Fruit fly (Drosophila melanogaster) whole organism, embryonic: ENCODE measurements around the gene CG11470.
A peak's percentile ranks its signal among the peaks of the same experiment; 100 is the strongest.

ENCODE experiments used
- ATbp ChIP-seq: fragments of 200-800 bp; sonication (Bioruptor generic); optimal IDR thresholded peaks from 2 replicates; lab custom pipeline; 2017; ENCODE audit warnings: missing biosample characterization, mild to moderate bottlenecking, missing genetic modification characterization, missing genetic modification reagents
- Asciz ChIP-seq: fragments of 200-800 bp; sonication (Bioruptor generic); optimal IDR thresholded peaks from 2 replicates; lab custom pipeline; 2017; ENCODE audit warnings: missing biosample characterization, mild to moderate bottlenecking, missing genetic modification characterization, missing genetic modification reagents
- CG10462 ChIP-seq: fragments of 200-800 bp; sonication (Bioruptor generic); optimal IDR thresholded peaks from 2 replicates; lab custom pipeline; 2016; ENCODE audit warnings: missing biosample characterization, missing genetic modification characterization
- CG11723 ChIP-seq: fragments of 200-800 bp; sonication (Bioruptor generic); optimal IDR thresholded peaks from 2 replicates; lab custom pipeline; 2017; ENCODE audit warnings: missing biosample characterization, mild to moderate bottlenecking, missing genetic modification characterization
- CG12155 ChIP-seq: fragments of 200-800 bp; sonication (Bioruptor generic); optimal IDR thresholded peaks from 3 replicates; lab custom pipeline; 2016; ENCODE audit warnings: missing biosample characterization, missing genetic modification characterization
- CG1233 ChIP-seq: fragments of 200-800 bp; sonication (Bioruptor generic); optimal IDR thresholded peaks from 4 replicates; lab custom pipeline; 2018; ENCODE audit warnings: missing biosample characterization, mild to moderate bottlenecking, missing genetic modification characterization
- CG12942 ChIP-seq: fragments of 200-800 bp; sonication (Bioruptor generic); optimal IDR thresholded peaks from 3 replicates; lab custom pipeline; 2016; ENCODE audit warnings: missing biosample characterization, missing genetic modification characterization
- CG18764 ChIP-seq: fragments of 200-800 bp; sonication (Bioruptor generic); optimal IDR thresholded peaks from 3 replicates; lab custom pipeline; 2016; ENCODE audit warnings: missing biosample characterization, missing genetic modification characterization
- CG2116 ChIP-seq: fragments of 200-800 bp; sonication (Bioruptor generic); optimal IDR thresholded peaks from 3 replicates; lab custom pipeline; 2018; ENCODE audit warnings: missing biosample characterization, mild to moderate bottlenecking, missing genetic modification characterization
- CG30431 ChIP-seq: fragments of 200-800 bp; sonication (Bioruptor generic); optimal IDR thresholded peaks from 2 replicates; lab custom pipeline; 2017; ENCODE audit warnings: missing biosample characterization, missing genetic modification characterization
- CG4617 ChIP-seq: fragments of 200-800 bp; sonication (Bioruptor generic); optimal IDR thresholded peaks from 3 replicates; lab custom pipeline; 2016; ENCODE audit warnings: missing biosample characterization, missing genetic modification characterization, borderline replicate concordance
- CG4820 ChIP-seq: fragments of 200-800 bp; sonication (Bioruptor generic); optimal IDR thresholded peaks from 3 replicates; lab custom pipeline; 2016; ENCODE audit warnings: missing biosample characterization, missing genetic modification characterization
- CG4854 ChIP-seq: fragments of 200-800 bp; sonication (Bioruptor generic); optimal IDR thresholded peaks from 2 replicates; lab custom pipeline; 2016; ENCODE audit warnings: missing biosample characterization, missing genetic modification characterization, inconsistent platforms
- CG7928 ChIP-seq: fragments of 200-800 bp; sonication (Bioruptor generic); optimal IDR thresholded peaks from 2 replicates; lab custom pipeline; 2017; ENCODE audit warnings: missing biosample characterization, mild to moderate bottlenecking, missing genetic modification characterization
- CG8359 ChIP-seq: fragments of 200-800 bp; sonication (Bioruptor generic); optimal IDR thresholded peaks from 2 replicates; lab custom pipeline; 2017; ENCODE audit warnings: missing biosample characterization, mild to moderate bottlenecking, missing genetic modification characterization, borderline replicate concordance
- CG8944 ChIP-seq: fragments of 200-800 bp; sonication (Bioruptor generic); optimal IDR thresholded peaks from 3 replicates; lab custom pipeline; 2016; ENCODE audit warnings: missing biosample characterization, missing genetic modification characterization
- CkIIα-i1 ChIP-seq: fragments of 200-800 bp; sonication (Bioruptor generic); IDR thresholded peaks from 2 replicates; pipeline ENCODE4 v1.3.6; 2022; ENCODE audit warnings: missing biosample characterization, missing genetic modification characterization
- E2f1 ChIP-seq: fragments of 200-800 bp; sonication (Bioruptor generic); IDR thresholded peaks from 2 replicates; pipeline ENCODE4 v1.3.6; 2022; ENCODE audit warnings: missing biosample characterization, missing genetic modification characterization
- Gsc ChIP-seq: fragments of 200-800 bp; sonication (Bioruptor generic); IDR thresholded peaks from 2 replicates; pipeline ENCODE4 v1.3.6; 2022; ENCODE audit warnings: missing biosample characterization, missing genetic modification characterization
- Gug ChIP-seq: fragments of 200-800 bp; sonication (Bioruptor generic); IDR thresholded peaks from 4 replicates; pipeline ENCODE4 v1.3.6; 2022; ENCODE audit warnings: missing biosample characterization, missing genetic modification characterization
- Hr39 ChIP-seq: fragments of >200 bp; optimal IDR thresholded peaks from 2 replicates; lab custom pipeline; 2017
- Hr51 ChIP-seq, 2 experiments: fragments of 200-800 bp; sonication (Bioruptor generic); optimal IDR thresholded peaks; 2 replicates in 1 of 2; 3 replicates in 1 of 2; lab custom pipeline; 2016 to 2018; ENCODE audit warnings: missing biosample characterization in 2 of 2, missing genetic modification characterization in 2 of 2, mild to moderate bottlenecking in 1 of 2, moderate library complexity in 1 of 2
- Hsf ChIP-seq: fragments of 200-800 bp; sonication (Bioruptor generic); optimal IDR thresholded peaks from 3 replicates; lab custom pipeline; 2016; ENCODE audit warnings: missing biosample characterization, missing genetic modification characterization
- Nf-YC ChIP-seq: fragments of 200-800 bp; optimal IDR thresholded peaks from 3 replicates; lab custom pipeline; 2019; ENCODE audit warnings: missing biosample characterization, mild to moderate bottlenecking, missing genetic modification characterization, moderate library complexity
- Ptx1 ChIP-seq: fragments of 200-800 bp; sonication (Bioruptor generic); IDR thresholded peaks from 2 replicates; pipeline ENCODE4 v1.3.6; 2022; ENCODE audit warnings: missing biosample characterization, missing genetic modification characterization
- Ssrp ChIP-seq: fragments of 200-800 bp; sonication (Bioruptor generic); optimal IDR thresholded peaks from 2 replicates; lab custom pipeline; 2018; ENCODE audit warnings: missing biosample characterization, mild to moderate bottlenecking, missing genetic modification characterization, moderate library complexity
- abd-A ChIP-seq: fragments of 200-800 bp; sonication (Bioruptor generic); optimal IDR thresholded peaks from 3 replicates; lab custom pipeline; 2019; ENCODE audit warnings: missing biosample characterization, mild to moderate bottlenecking, missing genetic modification characterization, moderate library complexity
- ac ChIP-seq: fragments of 200-800 bp; sonication (Bioruptor generic); optimal IDR thresholded peaks from 3 replicates; lab custom pipeline; 2017; ENCODE audit warnings: missing biosample characterization, mild to moderate bottlenecking, missing genetic modification characterization
- al ChIP-seq: fragments of 200-800 bp; sonication (Bioruptor generic); IDR thresholded peaks from 2 replicates; pipeline ENCODE4 v1.3.6; 2022; ENCODE audit warnings: missing biosample characterization, missing genetic modification characterization
- ase ChIP-seq: fragments of 200-800 bp; sonication (Bioruptor generic); IDR thresholded peaks from 3 replicates; pipeline ENCODE4 v1.3.6; 2022; ENCODE audit warnings: missing biosample characterization, missing genetic modification characterization
- ato ChIP-seq: fragments of 200-800 bp; sonication (Bioruptor generic); IDR thresholded peaks from 2 replicates; pipeline ENCODE4 v1.3.6; 2022; ENCODE audit warnings: missing biosample characterization, missing genetic modification characterization; ENCODE audit not compliant: partially characterized antibody
- az2 ChIP-seq: fragments of 200-800 bp; sonication (Bioruptor generic); optimal IDR thresholded peaks from 3 replicates; lab custom pipeline; 2016; ENCODE audit warnings: missing biosample characterization, missing genetic modification characterization
- bab2 ChIP-seq: fragments of 200-800 bp; sonication (Bioruptor generic); optimal IDR thresholded peaks from 2 replicates; lab custom pipeline; 2016; ENCODE audit warnings: missing biosample characterization, missing genetic modification characterization
- bowl ChIP-seq: fragments of 200-800 bp; sonication (Bioruptor generic); IDR thresholded peaks from 2 replicates; pipeline ENCODE4 v1.3.6; 2022; ENCODE audit warnings: missing biosample characterization, missing genetic modification characterization
- bsh ChIP-seq, 2 experiments: fragments of 200-800 bp; sonication (Bioruptor generic); optimal IDR thresholded peaks; 2 replicates each; lab custom pipeline; 2017 to 2018; ENCODE audit warnings: mild to moderate bottlenecking in 2 of 2, missing biosample characterization in 2 of 2, missing genetic modification characterization in 2 of 2, moderate library complexity in 1 of 2
- ci ChIP-seq: fragments of 200-800 bp; sonication (Bioruptor generic); IDR thresholded peaks from 3 replicates; pipeline ENCODE4 v1.3.6; 2022; ENCODE audit warnings: missing biosample characterization, missing genetic modification characterization
- dmrt99B ChIP-seq: fragments of 200-800 bp; sonication (Bioruptor generic); optimal IDR thresholded peaks from 2 replicates; lab custom pipeline; 2018; ENCODE audit warnings: missing biosample characterization, mild to moderate bottlenecking, missing genetic modification characterization, moderate library complexity
- ems ChIP-seq: fragments of 200-800 bp; sonication (Bioruptor generic); optimal IDR thresholded peaks from 3 replicates; lab custom pipeline; 2016; ENCODE audit warnings: missing biosample characterization, missing genetic modification characterization
- grau ChIP-seq: fragments of 200-800 bp; optimal IDR thresholded peaks from 3 replicates; lab custom pipeline; 2019; ENCODE audit warnings: missing biosample characterization, mild to moderate bottlenecking, missing genetic modification characterization, moderate library complexity
- gt ChIP-seq: fragments of 200-800 bp; sonication (Bioruptor generic); IDR thresholded peaks from 2 replicates; pipeline ENCODE4 v1.3.6; 2022; ENCODE audit warnings: missing biosample characterization, missing genetic modification characterization
- ken ChIP-seq: fragments of 200-800 bp; sonication (Bioruptor generic); IDR thresholded peaks from 3 replicates; pipeline ENCODE4 v1.3.6; 2022; ENCODE audit warnings: missing biosample characterization, missing genetic modification characterization
- lmd ChIP-seq: fragments of 200-800 bp; sonication (Bioruptor generic); IDR thresholded peaks from 2 replicates; pipeline ENCODE4 v1.3.6; 2022; ENCODE audit warnings: missing biosample characterization, missing genetic modification characterization
- odd ChIP-seq: fragments of 200-800 bp; sonication (Bioruptor generic); optimal IDR thresholded peaks from 2 replicates; lab custom pipeline; 2017; ENCODE audit warnings: missing biosample characterization, mild to moderate bottlenecking, missing genetic modification characterization
- pan ChIP-seq, 4 experiments: fragments of >200 bp in 3 of 4; fragments of 200-800 bp in 1 of 4; sonication (Bioruptor generic) in 1 of 4; optimal IDR thresholded peaks in 3 of 4; IDR thresholded peaks in 1 of 4; 2 replicates each; pipeline versions ENCODE4 v1.3.6 to Lab custom; 2017 to 2022; ENCODE audit warnings: missing biosample characterization in 2 of 4, missing genetic modification characterization in 2 of 4, mixed read lengths in 1 of 4
- prd ChIP-seq, 3 experiments: fragments of >200 bp in 2 of 3; fragments of 200-800 bp in 1 of 3; sonication (Bioruptor generic) in 1 of 3; optimal IDR thresholded peaks in 2 of 3; IDR thresholded peaks in 1 of 3; 2 replicates in 2 of 3; 3 replicates in 1 of 3; pipeline versions ENCODE4 v1.3.6 to Lab custom; 2017 to 2022; ENCODE audit warnings: missing biosample characterization in 1 of 3, missing genetic modification characterization in 1 of 3
- shn ChIP-seq: fragments of 200-800 bp; sonication (Bioruptor generic); optimal IDR thresholded peaks from 3 replicates; lab custom pipeline; 2016; ENCODE audit warnings: missing biosample characterization, missing genetic modification characterization
- sisA ChIP-seq: fragments of 200-800 bp; sonication (Bioruptor generic); IDR thresholded peaks from 2 replicates; pipeline ENCODE4 v1.3.6; 2022; ENCODE audit warnings: missing biosample characterization, missing genetic modification characterization
- sqz ChIP-seq: fragments of 200-800 bp; sonication (Bioruptor generic); optimal IDR thresholded peaks from 3 replicates; lab custom pipeline; 2018; ENCODE audit warnings: missing biosample characterization, mild to moderate bottlenecking, missing genetic modification characterization
- tgo ChIP-seq: fragments of 200-800 bp; sonication (Bioruptor generic); IDR thresholded peaks from 3 replicates; pipeline ENCODE4 v1.3.6; 2022; ENCODE audit warnings: missing biosample characterization, missing genetic modification characterization

The CG11470 gene

DNA sequence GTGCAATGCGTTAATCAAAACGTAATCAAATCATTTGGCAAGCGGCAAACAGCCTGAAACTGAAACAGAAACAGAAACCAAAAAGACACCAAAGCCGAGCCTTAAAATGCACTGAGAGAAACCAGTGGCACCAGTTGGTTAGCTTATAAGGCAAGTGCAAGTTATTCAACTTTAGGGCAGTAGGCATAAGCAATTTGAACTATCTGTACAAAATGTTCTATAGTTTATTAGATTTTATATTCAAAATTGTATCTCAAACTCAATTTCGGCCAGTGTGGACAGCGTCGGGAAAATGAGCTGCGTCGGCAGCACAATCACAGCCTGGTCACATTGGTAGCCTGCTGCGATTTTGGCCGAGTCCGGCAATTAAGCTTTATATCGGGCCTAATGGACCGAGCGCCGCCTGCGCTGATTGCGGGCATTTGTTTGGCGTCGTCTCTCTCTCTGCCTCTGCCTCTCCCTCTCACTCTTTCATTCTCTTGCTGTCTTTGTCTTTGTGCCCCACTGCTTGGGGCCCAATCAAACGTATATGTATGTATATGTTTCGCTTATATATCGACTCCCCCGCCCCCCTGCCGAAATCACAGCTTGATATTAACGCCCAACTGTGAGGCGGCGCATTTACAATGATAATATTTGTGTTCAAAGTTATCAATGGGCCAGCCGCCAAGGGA lies 22.4 kb downstream of the CG11470 start (continued):
- TF ChIP-seq CG10462 (GFP tag; lab: Kevin White, UChicago), result peak; percentile 28
- no peak for TF ChIP-seq pan (optimal IDR thresholded peaks at IDR 0.05; lab: Kevin White, UChicago)
- TF ChIP-seq pan (GFP tag; optimal IDR thresholded peaks at IDR 0.05 in 1 of 2, IDR thresholded peaks at IDR 0.05 in 1 of 2), result peak in 1 of 2 experiments; percentile 76
- no peak for TF ChIP-seq Hr39 (lab: Kevin White, UChicago)
- TF ChIP-seq Ptx1 (GFP tag; lab: Robert Waterston, UW), result peak; percentile 61
- TF ChIP-seq E2f1 (GFP tag; lab: Robert Waterston, UW), result peak; percentile 62
- TF ChIP-seq dmrt99B (tag; lab: Kevin White, UChicago), result peak; percentile 76
- TF ChIP-seq sqz (GFP tag; lab: Kevin White, UChicago), result no peak
- TF ChIP-seq CG18764, result peak; percentile 45
- TF ChIP-seq CG4820 (GFP tag; lab: Kevin White, UChicago), result peak; percentile 78
- TF ChIP-seq abd-A (tag; lab: Kevin White, UChicago), result peak; percentile 77
- peak; percentile 45 for TF ChIP-seq ATbp (GFP tag; lab: Kevin White, UChicago)
- no peak for TF ChIP-seq ato
- TF ChIP-seq Gsc (GFP tag; lab: Robert Waterston, UW), result peak; percentile 51
- peak; percentile 21 for TF ChIP-seq Asciz (GFP tag; lab: Kevin White, UChicago)
- TF ChIP-seq grau (tag; lab: Kevin White, UChicago), result peak; percentile 59
- peak; percentile 29 for TF ChIP-seq CG4854 (GFP tag; lab: Kevin White, UChicago)
- peak; percentile 44 for TF ChIP-seq CG8359
- TF ChIP-seq CG8944 (GFP tag; lab: Kevin White, UChicago), result peak; percentile 44
- TF ChIP-seq ase, result peak; percentile 44; the same call in 1 of the 3 replicates
- peak; percentile 60 for TF ChIP-seq tgo (GFP tag; lab: Robert Waterston, UW)
- TF ChIP-seq Nf-YC (tag; lab: Kevin White, UChicago), result peak; percentile 93
- peak; percentile 34 for TF ChIP-seq ems (GFP tag; lab: Kevin White, UChicago)
- TF ChIP-seq Gug, result peak; percentile 63
- peak in 1 of 2 experiments; percentile 77 for TF ChIP-seq bsh (GFP tag; optimal IDR thresholded peaks at IDR 0.05; lab: Kevin White, UChicago)
- no peak for TF ChIP-seq prd (optimal IDR thresholded peaks at IDR 0.05; lab: Kevin White, UChicago)
- peak; percentile 92 for TF ChIP-seq prd (GFP tag; IDR thresholded peaks at IDR 0.05; lab: Robert Waterston, UW)
- TF ChIP-seq lmd (GFP tag; lab: Robert Waterston, UW), result peak; percentile 64
- peak; percentile 45 for TF ChIP-seq Hsf
- TF ChIP-seq ken (GFP tag; lab: Robert Waterston, UW), result peak; percentile 71; the same call in 2 of the 3 replicates
- peak; percentile 24 for TF ChIP-seq CG2116 (GFP tag; lab: Kevin White, UChicago)
- peak; percentile 91 for TF ChIP-seq ci (GFP tag; lab: Robert Waterston, UW)
- TF ChIP-seq ac (GFP tag; lab: Kevin White, UChicago), result peak; percentile 22
- TF ChIP-seq CG7928 (GFP tag; lab: Kevin White, UChicago), result no peak
- peak; percentile 54; the same call in 1 of the 2 replicates for TF ChIP-seq gt
- no peak for TF ChIP-seq CkIIα-i1 (GFP tag; lab: Robert Waterston, UW)
- TF ChIP-seq odd (GFP tag; lab: Kevin White, UChicago), result peak; percentile 10
- TF ChIP-seq CG1233, result peak; percentile 67
- peak; percentile 38 for TF ChIP-seq CG12155
- peak; percentile 72 for TF ChIP-seq az2 (GFP tag; lab: Kevin White, UChicago)
- TF ChIP-seq CG30431 (GFP tag; lab: Kevin White, UChicago), result peak; percentile 70
- TF ChIP-seq CG4617 (GFP tag; lab: Kevin White, UChicago), result no peak
- TF ChIP-seq shn (GFP tag; lab: Kevin White, UChicago), result no peak
- peak; percentile 3 for TF ChIP-seq CG12942
- peak; percentile 30 to 52 for TF ChIP-seq Hr51 (GFP tag; optimal IDR thresholded peaks at IDR 0.05; lab: Kevin White, UChicago)
- peak; percentile 76 for TF ChIP-seq sisA (GFP tag; lab: Robert Waterston, UW)
- TF ChIP-seq Ssrp (tag; lab: Kevin White, UChicago), result peak; percentile 70
- TF ChIP-seq al (GFP tag; lab: Robert Waterston, UW), result no peak
- no peak for TF ChIP-seq bowl (GFP tag; lab: Robert Waterston, UW)
- TF ChIP-seq CG11723 (GFP tag; lab: Kevin White, UChicago), result peak; percentile 43
- TF ChIP-seq bab2, result peak; percentile 58
